Fruit fly (Drosophila melanogaster): ENCODE measurements around the gene CG11035.

CG11035 gene

dm6 chr3R:7981396-7981795 lies 51.4 kb downstream of the CG11035 start (continued):
- TF ChIP-seq CG11093 (GFP tag; IDR thresholded peaks at IDR 0.05) (no peak), ap (GFP tag; IDR thresholded peaks at IDR 0.05) (no peak), CG18011 (GFP tag; optimal IDR thresholded peaks at IDR 0.05) (no peak), HmgD (GFP tag; optimal IDR thresholded peaks at IDR 0.05) (no peak), Trl (optimal IDR thresholded peaks at IDR 0.05) (no peak), Trl (GFP tag; optimal IDR thresholded peaks at IDR 0.05) (no peak), jing (GFP tag; optimal IDR thresholded peaks at IDR 0.05) (no peak), MTF-1 (GFP tag; optimal IDR thresholded peaks at IDR 0.05; ENCODE audit: borderline replicate concordance) (no peak), tup (GFP tag; optimal IDR thresholded peaks at IDR 0.05) (no peak), CG9437 (GFP tag; optimal IDR thresholded peaks at IDR 0.05) (no peak), Hr39 (optimal IDR thresholded peaks at IDR 0.05) (no peak), corto (GFP tag; optimal IDR thresholded peaks at IDR 0.05) (no peak), nerfin-2 (GFP tag; IDR thresholded peaks at IDR 0.05; ENCODE audit: partially characterized antibody) (no peak), crol (GFP tag; IDR thresholded peaks at IDR 0.05) (no peak), BEAF-32 (GFP tag; optimal IDR thresholded peaks at IDR 0.05) (no peak), ewg (GFP tag; optimal IDR thresholded peaks at IDR 0.05) (no peak), ato (GFP tag; IDR thresholded peaks at IDR 0.05; ENCODE audit: partially characterized antibody) (no peak), Hand (GFP tag; optimal IDR thresholded peaks at IDR 0.05) (no peak), stwl (tag; optimal IDR thresholded peaks at IDR 0.05) (peak; percentile 47), CG31224 (GFP tag; IDR thresholded peaks at IDR 0.05) (no peak), p53 (GFP tag; optimal IDR thresholded peaks at IDR 0.05) (no peak), CG4617 (GFP tag; optimal IDR thresholded peaks at IDR 0.05; ENCODE audit: borderline replicate concordance) (no peak), zen (tag; optimal IDR thresholded peaks at IDR 0.05) (no peak), CG2199 (GFP tag; IDR thresholded peaks at IDR 0.05) (peak; percentile 90), CG12071 (GFP tag; optimal IDR thresholded peaks at IDR 0.05) (no peak), cato (GFP tag; optimal IDR thresholded peaks at IDR 0.05; ENCODE audit: borderline replicate concordance) (no peak), Chrac-16 (GFP tag; optimal IDR thresholded peaks at IDR 0.05) (no peak), CG8089 (GFP tag; optimal IDR thresholded peaks at IDR 0.05) (no peak), pb (GFP tag; optimal IDR thresholded peaks at IDR 0.05) (no peak), CG12104 (GFP tag; optimal IDR thresholded peaks at IDR 0.05) (no peak), CG15696 (tag; optimal IDR thresholded peaks at IDR 0.05) (peak; percentile 3), CG7987 (GFP tag; optimal IDR thresholded peaks at IDR 0.05) (no peak), PHDP (tag; optimal IDR thresholded peaks at IDR 0.05) (no peak), cwo (GFP tag; optimal IDR thresholded peaks at IDR 0.05) (no peak), CG17361 (GFP tag; IDR thresholded peaks at IDR 0.05) (peak; percentile 35; the same call in 1 of the 3 replicates), CG4360 (GFP tag; IDR thresholded peaks at IDR 0.05) (no peak), gsb (GFP tag; IDR thresholded peaks at IDR 0.05) (no peak), HmgZ (tag; optimal IDR thresholded peaks at IDR 0.05) (peak; percentile 8), CG13894 (tag; optimal IDR thresholded peaks at IDR 0.05) (no peak)
